Worm (Caenorhabditis elegans) whole organism, young adult: Measurements from ENCODE around the gene tbb-1.

Experiments used
- B0035.1 ChIP-seq: sonication (generic microtip); optimal IDR thresholded peaks from 2 replicates; lab custom pipeline; 2016; ENCODE audit warnings: missing genetic modification characterization, mild to moderate bottlenecking, missing compliant biosample characterization, missing genotype, missing genetic modification reagents
- B0336.3 ChIP-seq: fragments of 200-800 bp; sonication (Bioruptor generic); IDR thresholded peaks from 2 replicates; pipeline ENCODE4 v1.3.6; 2022; ENCODE audit warnings: missing genetic modification characterization, missing compliant biosample characterization
- C17E4.6 ChIP-seq: fragments of 200-800 bp; sonication (Bioruptor generic); IDR thresholded peaks from 2 replicates; pipeline ENCODE4 v1.3.6; 2022; ENCODE audit warnings: missing genetic modification reagents, missing genetic modification characterization, missing compliant biosample characterization
- F10E7.11 ChIP-seq: sonication (generic microtip); optimal IDR thresholded peaks from 2 replicates; lab custom pipeline; 2017; ENCODE audit warnings: mild to moderate bottlenecking, missing genetic modification characterization, moderate library complexity, missing compliant biosample characterization
- F23B12.7 ChIP-seq: sonication (generic microtip); optimal IDR thresholded peaks from 2 replicates; lab custom pipeline; 2017; ENCODE audit warnings: missing genetic modification characterization, mild to moderate bottlenecking, missing compliant biosample characterization, antibody characterized with exemption, moderate library complexity; ENCODE audit not compliant: insufficient read depth
- F49E8.2 ChIP-seq: sonication (generic microtip); optimal IDR thresholded peaks from 3 replicates; lab custom pipeline; 2017; ENCODE audit warnings: missing genetic modification characterization, mild to moderate bottlenecking, missing compliant biosample characterization, antibody characterized with exemption, moderate library complexity; ENCODE audit not compliant: insufficient read depth
- F52B5.7 ChIP-seq: sonication (generic microtip); optimal IDR thresholded peaks from 2 replicates; lab custom pipeline; 2016; ENCODE audit warnings: mild to moderate bottlenecking, missing genetic modification characterization, missing compliant biosample characterization
- K11D2.4 ChIP-seq: fragments of 200-800 bp; sonication (Bioruptor generic); IDR thresholded peaks from 2 replicates; pipeline ENCODE4 v1.3.6; 2022; ENCODE audit warnings: missing genetic modification reagents, missing genetic modification characterization, missing compliant biosample characterization
- T07F8.4 ChIP-seq: sonication (generic microtip); optimal IDR thresholded peaks from 2 replicates; lab custom pipeline; 2016; ENCODE audit warnings: mild to moderate bottlenecking, missing genetic modification characterization, moderate library complexity, missing compliant biosample characterization
- ama-1 ChIP-seq, 3 experiments: fragments of 150-350 bp in 1 of 3; sonication (generic microtip) in 2 of 3; optimal IDR thresholded peaks; 2 replicates each; lab custom pipeline; 2014 to 2018; ENCODE audit warnings: missing biosample characterization in 2 of 3, missing genetic modification characterization in 2 of 3, missing genetic modification reagents in 2 of 3
- aptf-3 ChIP-seq: fragments of 200-800 bp; sonication (Bioruptor generic); IDR thresholded peaks from 2 replicates; pipeline ENCODE4 v1.3.6; 2022; ENCODE audit warnings: missing genetic modification characterization, missing compliant biosample characterization
- cebp-2 ChIP-seq: fragments of 200-800 bp; sonication (Bioruptor generic); IDR thresholded peaks from 2 replicates; pipeline ENCODE4 v1.3.6; 2022; ENCODE audit warnings: missing genetic modification characterization, missing compliant biosample characterization
- ceh-100 ChIP-seq: fragments of 200-800 bp; sonication (Bioruptor generic); IDR thresholded peaks from 2 replicates; pipeline ENCODE4 v1.3.6; 2022; ENCODE audit warnings: missing genetic modification reagents, missing genetic modification characterization, missing compliant biosample characterization
- ceh-27 ChIP-seq: fragments of 200-800 bp; sonication (Bioruptor generic); optimal IDR thresholded peaks from 2 replicates; lab custom pipeline; 2018; ENCODE audit warnings: mild to moderate bottlenecking, missing genetic modification characterization, moderate library complexity, missing compliant biosample characterization
- ceh-58 ChIP-seq: fragments of 200-800 bp; sonication (Bioruptor generic); IDR thresholded peaks from 2 replicates; pipeline ENCODE4 v1.3.6; 2022; ENCODE audit warnings: missing genetic modification characterization, missing compliant biosample characterization
- ceh-79 ChIP-seq: sonication (generic microtip); optimal IDR thresholded peaks from 2 replicates; lab custom pipeline; 2017; ENCODE audit warnings: mild to moderate bottlenecking, missing genetic modification characterization, missing compliant biosample characterization
- ceh-91 ChIP-seq: fragments of 200-800 bp; sonication (Bioruptor generic); IDR thresholded peaks from 2 replicates; pipeline ENCODE4 v1.3.6; 2022; ENCODE audit warnings: missing genetic modification reagents, missing genetic modification characterization, missing compliant biosample characterization
- efl-1 ChIP-seq: fragments of 150-350 bp; optimal IDR thresholded peaks from 2 replicates; lab custom pipeline; 2014; ENCODE audit warnings: missing biosample characterization, missing genetic modification reagents, missing genetic modification characterization
- ekl-4 ChIP-seq: fragments of 200-800 bp; sonication (Bioruptor generic); IDR thresholded peaks from 2 replicates; pipeline ENCODE4 v1.3.6; 2022; ENCODE audit warnings: missing genetic modification reagents, missing genetic modification characterization, missing compliant biosample characterization
- gei-17 ChIP-seq: fragments of 200-800 bp; sonication (Bioruptor generic); optimal IDR thresholded peaks from 2 replicates; lab custom pipeline; 2018; ENCODE audit warnings: mild to moderate bottlenecking, missing genetic modification characterization, missing compliant biosample characterization
- hlh-26 ChIP-seq: fragments of 200-800 bp; sonication (Bioruptor generic); conservative IDR thresholded peaks from 2 replicates; pipeline ENCODE4 v1.3.6; 2022; ENCODE audit warnings: missing genetic modification reagents, missing genetic modification characterization, missing compliant biosample characterization
- hrde-1 ChIP-seq: sonication (generic microtip); optimal IDR thresholded peaks from 2 replicates; lab custom pipeline; 2016; ENCODE audit warnings: missing genetic modification characterization, mild to moderate bottlenecking, missing compliant biosample characterization, moderate library complexity, missing genotype, missing genetic modification reagents, borderline replicate concordance
- hsf-1 ChIP-seq: fragments of 200-800 bp; sonication (Bioruptor generic); IDR thresholded peaks from 2 replicates; pipeline ENCODE4 v1.3.6; 2022; ENCODE audit warnings: missing genetic modification reagents, missing genetic modification characterization, missing compliant biosample characterization
- let-526 ChIP-seq: fragments of 200-800 bp; sonication (Bioruptor generic); IDR thresholded peaks from 2 replicates; pipeline ENCODE4 v1.3.6; 2022; ENCODE audit warnings: missing genetic modification reagents, missing genetic modification characterization, missing compliant biosample characterization
- lin-40 ChIP-seq: sonication (generic microtip); optimal IDR thresholded peaks from 2 replicates; lab custom pipeline; 2016; ENCODE audit warnings: missing genetic modification characterization, mild to moderate bottlenecking, missing compliant biosample characterization, missing genotype, missing genetic modification reagents
- lsl-1 ChIP-seq: fragments of 200-800 bp; sonication (Bioruptor generic); optimal IDR thresholded peaks from 2 replicates; lab custom pipeline; 2018; ENCODE audit warnings: mild to moderate bottlenecking, missing genetic modification characterization, moderate library complexity, missing compliant biosample characterization
- nfya-2 ChIP-seq: fragments of 200-800 bp; sonication (Bioruptor generic); IDR thresholded peaks from 2 replicates; pipeline ENCODE4 v1.3.6; 2022; ENCODE audit warnings: missing genetic modification reagents, missing genetic modification characterization, missing compliant biosample characterization
- nhr-120 ChIP-seq: fragments of 200-800 bp; sonication (Bioruptor generic); IDR thresholded peaks from 2 replicates; pipeline ENCODE4 v1.3.6; 2022; ENCODE audit warnings: missing genetic modification characterization, missing compliant biosample characterization
- nhr-179 ChIP-seq: sonication (generic microtip); optimal IDR thresholded peaks from 2 replicates; lab custom pipeline; 2016; ENCODE audit warnings: mild to moderate bottlenecking, missing genetic modification characterization, missing compliant biosample characterization
- nhr-27 ChIP-seq: fragments of 200-800 bp; sonication (Bioruptor generic); optimal IDR thresholded peaks from 2 replicates; lab custom pipeline; 2018; ENCODE audit warnings: mild to moderate bottlenecking, missing genetic modification characterization, moderate library complexity, missing compliant biosample characterization
- nhr-90 ChIP-seq: sonication (generic microtip); optimal IDR thresholded peaks from 2 replicates; lab custom pipeline; 2016; ENCODE audit warnings: missing genotype, mild to moderate bottlenecking, missing genetic modification characterization, missing compliant biosample characterization
- repo-1 ChIP-seq: sonication (generic microtip); optimal IDR thresholded peaks from 2 replicates; lab custom pipeline; 2017; ENCODE audit warnings: mild to moderate bottlenecking, missing genetic modification characterization, missing compliant biosample characterization
- sea-2 ChIP-seq: fragments of 200-800 bp; sonication (Bioruptor generic); IDR thresholded peaks from 2 replicates; pipeline ENCODE4 v1.3.6; 2022; ENCODE audit warnings: missing genetic modification characterization, missing compliant biosample characterization
- snpc-1.3 ChIP-seq: sonication (generic microtip); optimal IDR thresholded peaks from 2 replicates; lab custom pipeline; 2017; ENCODE audit warnings: missing genetic modification characterization, mild to moderate bottlenecking, missing compliant biosample characterization, antibody characterized with exemption, moderate library complexity, missing genotype, missing genetic modification reagents; ENCODE audit not compliant: insufficient read depth
- snpc-4 ChIP-seq, 5 experiments: fragments of 150-350 bp in 1 of 5; sonication (generic microtip) in 4 of 5; optimal IDR thresholded peaks; 2 replicates each; lab custom pipeline; 2014 to 2018; ENCODE audit warnings: missing genetic modification characterization in 5 of 5, missing biosample characterization in 3 of 5, antibody characterized with exemption in 2 of 5, mild to moderate bottlenecking in 2 of 5, missing compliant biosample characterization in 2 of 5, missing genotype in 2 of 5, moderate library complexity in 2 of 5, missing genetic modification reagents in 1 of 5
- tbp1 ChIP-seq: fragments of 200-800 bp; sonication (Bioruptor generic); optimal IDR thresholded peaks from 2 replicates; lab custom pipeline; 2018; ENCODE audit warnings: mild to moderate bottlenecking, missing genetic modification characterization, missing compliant biosample characterization
- tlf-1 ChIP-seq: fragments of 200-800 bp; sonication (Bioruptor generic); optimal IDR thresholded peaks from 2 replicates; lab custom pipeline; 2018; ENCODE audit warnings: mild to moderate bottlenecking, missing genetic modification characterization, missing compliant biosample characterization
- zfh-2 ChIP-seq: fragments of 200-800 bp; sonication (Bioruptor generic); conservative IDR thresholded peaks from 2 replicates; pipeline ENCODE4 v1.3.6; 2022; ENCODE audit warnings: missing genetic modification reagents, missing genetic modification characterization, missing compliant biosample characterization

Gene tbb-1

DNA sequence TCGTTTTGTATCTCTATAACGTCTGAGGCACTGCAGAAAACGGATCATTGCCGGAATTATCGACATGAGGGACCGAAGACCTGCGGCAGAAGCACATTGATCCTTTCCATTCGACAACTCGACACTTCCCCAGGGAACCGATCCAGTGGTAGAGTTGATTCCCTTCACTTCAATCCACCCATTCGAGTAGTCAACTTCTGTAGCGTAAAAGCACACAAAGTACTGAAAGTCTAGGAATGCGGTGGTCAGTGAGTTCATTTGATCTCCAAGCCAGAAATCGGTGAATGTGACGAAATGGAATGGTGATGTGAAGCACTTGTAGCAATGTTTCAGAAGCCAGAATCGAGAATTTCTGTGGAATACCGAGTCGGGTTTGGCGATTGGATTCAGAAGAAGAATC is 37.7 kb downstream of the tbb-1 start (continued):
- TF ChIP-seq let-526 (GFP tag; lab: Robert Waterston, UW) (no peak), F49E8.2 (no peak), cebp-2 (no peak)

DNA sequence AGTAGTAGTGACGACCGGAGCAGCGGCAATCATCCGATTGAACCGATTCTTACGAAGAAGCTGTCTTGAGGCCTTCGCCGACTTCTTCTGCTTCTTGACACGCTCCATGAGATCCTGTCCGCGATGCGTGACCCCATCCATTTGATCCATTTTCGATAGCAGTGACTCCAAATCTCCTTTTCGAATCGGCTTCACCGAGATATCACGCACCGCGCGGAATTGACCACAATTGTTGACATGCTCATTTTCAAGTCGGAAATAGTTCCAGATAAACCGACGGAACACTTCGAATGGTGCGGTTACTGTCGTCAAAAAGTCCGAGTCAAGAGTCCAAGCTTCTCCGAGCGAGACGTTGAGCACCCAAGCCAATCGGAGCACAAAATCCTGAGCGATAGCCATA is 38.4 kb downstream of the tbb-1 start:
- TF ChIP-seq ama-1 (optimal IDR thresholded peaks at IDR 0.05; lab: Kevin White, UChicago) (no peak), ama-1 (GFP tag; optimal IDR thresholded peaks at IDR 0.05; lab: Kevin White, UChicago) (no peak), T07F8.4 (tag; lab: Kevin White, UChicago) (no peak), hlh-26 (no peak), sea-2 (GFP tag; lab: Robert Waterston, UW) (no peak), nhr-120 (GFP tag; lab: Robert Waterston, UW) (no peak), nhr-27 (tag; lab: Kevin White, UChicago) (no peak), F10E7.11 (tag; lab: Kevin White, UChicago) (no peak), efl-1 (GFP tag; lab: Kevin White, UChicago) (no peak), nfya-2 (GFP tag; lab: Robert Waterston, UW) (no peak), zfh-2 (GFP tag; lab: Robert Waterston, UW) (no peak), ekl-4 (no peak), hrde-1 (tag; lab: Kevin White, UChicago) (no peak), ceh-91 (GFP tag; lab: Robert Waterston, UW) (no peak), F52B5.7 (tag; lab: Kevin White, UChicago) (no peak), tbp1 (GFP tag; lab: Kevin White, UChicago) (no peak), B0336.3 (no peak), B0035.1 (tag; lab: Kevin White, UChicago) (no peak)

DNA sequence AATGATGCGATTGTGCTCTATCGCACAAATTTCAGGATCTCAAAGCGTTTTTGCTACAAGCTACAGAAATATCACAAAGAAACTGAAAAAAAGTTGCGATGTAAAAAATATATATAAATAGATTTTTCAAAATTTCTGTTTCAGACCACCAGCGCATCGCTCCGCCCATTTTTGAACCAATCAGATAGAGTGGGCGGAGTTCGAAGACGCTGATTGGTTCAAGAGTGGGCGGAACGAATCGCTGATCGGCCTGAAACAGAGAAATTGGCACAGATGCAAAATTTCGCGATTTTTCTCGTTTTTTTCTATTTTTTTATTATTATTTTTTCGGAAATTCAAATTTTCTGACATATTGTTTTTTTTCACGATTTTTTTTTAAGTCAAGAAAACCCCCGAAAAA is 39.4 kb downstream of the tbb-1 start:
- no peak for TF ChIP-seq repo-1
- TF ChIP-seq K11D2.4, result no peak
- no peak for TF ChIP-seq snpc-1.3
- no peak for TF ChIP-seq tlf-1 (GFP tag; lab: Kevin White, UChicago)
- no peak for TF ChIP-seq nhr-179 (tag; lab: Kevin White, UChicago)
- TF ChIP-seq ceh-100 (GFP tag; lab: Robert Waterston, UW), result no peak
- TF ChIP-seq hsf-1 (GFP tag; lab: Robert Waterston, UW), result no peak
- no peak for TF ChIP-seq lin-40 (tag; lab: Kevin White, UChicago)
- no peak for TF ChIP-seq ceh-27 (GFP tag; lab: Kevin White, UChicago)
- no peak for TF ChIP-seq F52B5.7 (tag; lab: Kevin White, UChicago)
- TF ChIP-seq ceh-58 (GFP tag; lab: Robert Waterston, UW), result no peak
- no peak for TF ChIP-seq nhr-120 (GFP tag; lab: Robert Waterston, UW)
- no peak for TF ChIP-seq gei-17 (GFP tag; lab: Kevin White, UChicago)
- no peak for TF ChIP-seq aptf-3 (GFP tag; lab: Robert Waterston, UW)
- TF ChIP-seq F23B12.7 (tag; lab: Kevin White, UChicago), result no peak
- TF ChIP-seq nhr-90 (tag; lab: Kevin White, UChicago), result no peak
- TF ChIP-seq ceh-79 (tag; lab: Kevin White, UChicago), result no peak
- TF ChIP-seq C17E4.6 (GFP tag; lab: Robert Waterston, UW), result no peak
- TF ChIP-seq snpc-4 (GFP tag; optimal IDR thresholded peaks at IDR 0.05; lab: Kevin White, UChicago), result no peak
- no peak for TF ChIP-seq snpc-4 (tag; optimal IDR thresholded peaks at IDR 0.05; lab: Kevin White, UChicago)
- no peak for TF ChIP-seq lsl-1 (GFP tag; lab: Kevin White, UChicago)
